Fruit fly (Drosophila melanogaster) whole organism, embryonic: ENCODE results near the gene CG11168.

Experiments
- Bgb ChIP-seq: fragments of 200-800 bp; sonication (Bioruptor generic); IDR thresholded peaks from 2 replicates; pipeline ENCODE4 v1.3.6; 2022; ENCODE audit warnings: missing biosample characterization, missing genetic modification characterization; ENCODE audit not compliant: partially characterized antibody
- BtbVII ChIP-seq: fragments of 200-800 bp; sonication (Bioruptor generic); optimal IDR thresholded peaks from 3 replicates; lab custom pipeline; 2017; ENCODE audit warnings: missing biosample characterization, mild to moderate bottlenecking, missing genetic modification characterization
- CG1024 ChIP-seq: fragments of 200-800 bp; sonication (Bioruptor generic); IDR thresholded peaks from 2 replicates; pipeline ENCODE4 v1.3.6; 2022; ENCODE audit warnings: missing biosample characterization, missing genetic modification characterization
- CG10431 ChIP-seq: fragments of 200-800 bp; sonication (Bioruptor generic); optimal IDR thresholded peaks from 3 replicates; lab custom pipeline; 2018; ENCODE audit warnings: missing biosample characterization, mild to moderate bottlenecking, missing genetic modification characterization
- CG10654 ChIP-seq: fragments of 200-800 bp; sonication (Bioruptor generic); optimal IDR thresholded peaks from 2 replicates; lab custom pipeline; 2016; ENCODE audit warnings: missing biosample characterization, missing genetic modification characterization
- CG13894 ChIP-seq: fragments of 200-800 bp; sonication (Bioruptor generic); optimal IDR thresholded peaks from 3 replicates; lab custom pipeline; 2018; ENCODE audit warnings: missing biosample characterization, mild to moderate bottlenecking, missing genetic modification characterization, moderate library complexity
- CG15073 ChIP-seq: fragments of 200-800 bp; sonication (Bioruptor generic); optimal IDR thresholded peaks from 2 replicates; lab custom pipeline; 2016; ENCODE audit warnings: missing biosample characterization, missing genetic modification characterization
- CG15696 ChIP-seq: fragments of 200-800 bp; sonication (Bioruptor generic); optimal IDR thresholded peaks from 2 replicates; lab custom pipeline; 2019; ENCODE audit warnings: missing biosample characterization, mild to moderate bottlenecking, missing genetic modification characterization, moderate library complexity
- CG2875 ChIP-seq: fragments of 200-800 bp; sonication (Bioruptor generic); optimal IDR thresholded peaks from 2 replicates; lab custom pipeline; 2017; ENCODE audit warnings: missing biosample characterization, mild to moderate bottlenecking, missing genetic modification characterization, missing genetic modification reagents
- CG30403 ChIP-seq: fragments of 200-800 bp; sonication (Bioruptor generic); optimal IDR thresholded peaks from 3 replicates; lab custom pipeline; 2016; ENCODE audit warnings: missing biosample characterization, missing genetic modification characterization
- CG31224 ChIP-seq: fragments of 200-800 bp; sonication (Bioruptor generic); IDR thresholded peaks from 2 replicates; pipeline ENCODE4 v1.3.6; 2022; ENCODE audit warnings: missing biosample characterization, missing genetic modification characterization
- CG33213 ChIP-seq: fragments of 200-800 bp; sonication (Bioruptor generic); optimal IDR thresholded peaks from 3 replicates; lab custom pipeline; 2016; ENCODE audit warnings: missing biosample characterization, missing genetic modification characterization
- CG3726 ChIP-seq: fragments of 200-800 bp; sonication (Bioruptor generic); IDR thresholded peaks from 3 replicates; pipeline ENCODE4, ENCODE4 v1.3.6; 2022; ENCODE audit warnings: missing biosample characterization, missing genetic modification characterization
- CG42726 ChIP-seq: fragments of 200-800 bp; sonication (Bioruptor generic); IDR thresholded peaks from 2 replicates; pipeline ENCODE4 v1.3.6; 2022; ENCODE audit warnings: missing biosample characterization, missing genetic modification characterization; ENCODE audit not compliant: partially characterized antibody
- CG6654 ChIP-seq: fragments of 200-800 bp; sonication (Bioruptor generic); optimal IDR thresholded peaks from 2 replicates; lab custom pipeline; 2017; ENCODE audit warnings: missing biosample characterization, mild to moderate bottlenecking, missing genetic modification characterization
- CG6854 ChIP-seq: fragments of 200-800 bp; sonication (Bioruptor generic); optimal IDR thresholded peaks from 3 replicates; lab custom pipeline; 2017; ENCODE audit warnings: missing biosample characterization, mild to moderate bottlenecking, missing genetic modification characterization
- Chrac-16 ChIP-seq: fragments of 200-800 bp; sonication (Bioruptor generic); optimal IDR thresholded peaks from 3 replicates; lab custom pipeline; 2016; ENCODE audit warnings: missing biosample characterization, missing genetic modification characterization
- Dek ChIP-seq: fragments of 200-800 bp; sonication (Bioruptor generic); optimal IDR thresholded peaks from 3 replicates; lab custom pipeline; 2019; ENCODE audit warnings: missing biosample characterization, mild to moderate bottlenecking, missing genetic modification characterization, moderate library complexity
- Fer1 ChIP-seq: fragments of 200-800 bp; sonication (Bioruptor generic); optimal IDR thresholded peaks from 2 replicates; lab custom pipeline; 2017; ENCODE audit warnings: missing biosample characterization, mild to moderate bottlenecking, missing genetic modification characterization
- H2.0 ChIP-seq: fragments of 200-800 bp; sonication (Bioruptor generic); IDR thresholded peaks from 2 replicates; pipeline ENCODE4 v1.3.6; 2022; ENCODE audit warnings: missing biosample characterization, missing genetic modification characterization
- HmgZ ChIP-seq: fragments of 200-800 bp; sonication (Bioruptor generic); optimal IDR thresholded peaks from 2 replicates; lab custom pipeline; 2018; ENCODE audit warnings: missing biosample characterization, mild to moderate bottlenecking, missing genetic modification characterization
- Lhr ChIP-seq: fragments of 200-800 bp; sonication (Bioruptor generic); optimal IDR thresholded peaks from 3 replicates; lab custom pipeline; 2017; ENCODE audit warnings: mild to moderate bottlenecking, missing biosample characterization, missing genetic modification reagents, missing genetic modification characterization
- Scr ChIP-seq: fragments of 200-800 bp; sonication (Bioruptor generic); IDR thresholded peaks from 2 replicates; pipeline ENCODE4 v1.3.6; 2022; ENCODE audit warnings: missing biosample characterization, missing genetic modification characterization; ENCODE audit not compliant: partially characterized antibody
- Sox100B ChIP-seq: fragments of 200-800 bp; sonication (Bioruptor generic); optimal IDR thresholded peaks from 3 replicates; lab custom pipeline; 2018; ENCODE audit warnings: missing biosample characterization, mild to moderate bottlenecking, missing genetic modification characterization
- Sox102F ChIP-seq: fragments of 200-800 bp; sonication (Bioruptor generic); optimal IDR thresholded peaks from 2 replicates; lab custom pipeline; 2018; ENCODE audit warnings: missing biosample characterization, mild to moderate bottlenecking, missing genetic modification characterization, moderate library complexity
- Sry-δ ChIP-seq: fragments of 200-800 bp; sonication (Bioruptor generic); optimal IDR thresholded peaks from 2 replicates; lab custom pipeline; 2016; ENCODE audit warnings: missing biosample characterization, missing genetic modification characterization
- Ssrp ChIP-seq: fragments of 200-800 bp; sonication (Bioruptor generic); optimal IDR thresholded peaks from 2 replicates; lab custom pipeline; 2018; ENCODE audit warnings: missing biosample characterization, mild to moderate bottlenecking, missing genetic modification characterization, moderate library complexity
- Taf1 ChIP-seq: fragments of 200-800 bp; sonication (Bioruptor generic); IDR thresholded peaks from 2 replicates; pipeline ENCODE4 v1.3.6; 2022; ENCODE audit warnings: missing biosample characterization, missing genetic modification characterization
- YL-1 ChIP-seq: fragments of 200-800 bp; sonication (Bioruptor generic); optimal IDR thresholded peaks from 3 replicates; lab custom pipeline; 2017; ENCODE audit warnings: missing biosample characterization, mild to moderate bottlenecking, missing genetic modification characterization
- bbx ChIP-seq: fragments of 200-800 bp; sonication (Bioruptor generic); IDR thresholded peaks from 2 replicates; pipeline ENCODE4 v1.3.6; 2022; ENCODE audit warnings: missing biosample characterization, missing genetic modification characterization; ENCODE audit not compliant: partially characterized antibody
- bowl ChIP-seq: fragments of 200-800 bp; sonication (Bioruptor generic); IDR thresholded peaks from 2 replicates; pipeline ENCODE4 v1.3.6; 2022; ENCODE audit warnings: missing biosample characterization, missing genetic modification characterization
- cg ChIP-seq: fragments of 200-800 bp; sonication (Bioruptor generic); optimal IDR thresholded peaks from 3 replicates; lab custom pipeline; 2019; ENCODE audit warnings: missing biosample characterization, mild to moderate bottlenecking, missing genetic modification characterization, moderate library complexity
- chif ChIP-seq, 2 experiments: fragments of 200-800 bp; sonication (Bioruptor generic); optimal IDR thresholded peaks; 3 replicates each; lab custom pipeline; 2016; ENCODE audit warnings: missing biosample characterization in 2 of 2, missing genetic modification characterization in 2 of 2
- chm ChIP-seq: fragments of 200-800 bp; sonication (Bioruptor generic); IDR thresholded peaks from 2 replicates; pipeline ENCODE4 v1.3.6; 2022; ENCODE audit warnings: missing biosample characterization, missing genetic modification characterization
- hkb ChIP-seq, 2 experiments: fragments of 200-800 bp in 1 of 2; fragments of >200 bp in 1 of 2; sonication (Bioruptor generic) in 1 of 2; IDR thresholded peaks in 1 of 2; optimal IDR thresholded peaks in 1 of 2; 2 replicates each; pipeline versions ENCODE4 v1.3.6 to Lab custom; 2017 to 2022; ENCODE audit warnings: missing biosample characterization in 1 of 2, missing genetic modification characterization in 1 of 2
- hth ChIP-seq: fragments of >200 bp; optimal IDR thresholded peaks from 2 replicates; lab custom pipeline; 2017; ENCODE audit warnings: inconsistent platforms
- ind ChIP-seq: fragments of 200-800 bp; sonication (Bioruptor generic); optimal IDR thresholded peaks from 3 replicates; lab custom pipeline; 2016; ENCODE audit warnings: missing biosample characterization, missing genetic modification characterization
- lab ChIP-seq: fragments of 200-800 bp; sonication (Bioruptor generic); optimal IDR thresholded peaks from 3 replicates; lab custom pipeline; 2017; ENCODE audit warnings: missing biosample characterization, missing genetic modification characterization, mild to moderate bottlenecking, moderate library complexity, missing genetic modification reagents
- nau ChIP-seq: fragments of 200-800 bp; sonication (Bioruptor generic); optimal IDR thresholded peaks from 3 replicates; lab custom pipeline; 2017; ENCODE audit warnings: missing biosample characterization, mild to moderate bottlenecking, missing genetic modification characterization, missing genetic modification reagents
- nerfin-1 ChIP-seq: fragments of 200-800 bp; sonication (Bioruptor generic); optimal IDR thresholded peaks from 3 replicates; lab custom pipeline; 2019; ENCODE audit warnings: missing biosample characterization, mild to moderate bottlenecking, missing genetic modification characterization, moderate library complexity
- odd ChIP-seq: fragments of 200-800 bp; sonication (Bioruptor generic); optimal IDR thresholded peaks from 2 replicates; lab custom pipeline; 2017; ENCODE audit warnings: missing biosample characterization, mild to moderate bottlenecking, missing genetic modification characterization
- pb ChIP-seq: fragments of 200-800 bp; sonication (Bioruptor generic); optimal IDR thresholded peaks from 3 replicates; lab custom pipeline; 2016; ENCODE audit warnings: missing biosample characterization, missing genetic modification characterization
- ranshi ChIP-seq: fragments of 200-800 bp; sonication (Bioruptor generic); IDR thresholded peaks from 2 replicates; pipeline ENCODE4 v1.3.6; 2022; ENCODE audit warnings: missing biosample characterization, missing genetic modification characterization
- sens-2 ChIP-seq: fragments of 200-800 bp; sonication (Bioruptor generic); IDR thresholded peaks from 2 replicates; pipeline ENCODE4 v1.3.6; 2022; ENCODE audit warnings: missing biosample characterization, missing genetic modification characterization
- slou ChIP-seq: fragments of 200-800 bp; sonication (Bioruptor generic); optimal IDR thresholded peaks from 3 replicates; lab custom pipeline; 2016; ENCODE audit warnings: missing biosample characterization, missing genetic modification characterization
- slp2 ChIP-seq: fragments of 200-800 bp; sonication (Bioruptor generic); optimal IDR thresholded peaks from 2 replicates; lab custom pipeline; 2016; ENCODE audit warnings: missing biosample characterization, missing genetic modification characterization
- vfl ChIP-seq: fragments of 200-800 bp; sonication (Bioruptor generic); optimal IDR thresholded peaks from 2 replicates; lab custom pipeline; 2016; ENCODE audit warnings: missing biosample characterization, missing genetic modification characterization
- vnd ChIP-seq: fragments of 200-800 bp; sonication (Bioruptor generic); IDR thresholded peaks from 3 replicates; pipeline ENCODE4 v1.3.6; 2022; ENCODE audit warnings: missing biosample characterization, missing genetic modification characterization; ENCODE audit not compliant: partially characterized antibody
- wek ChIP-seq: fragments of 200-800 bp; sonication (Bioruptor generic); optimal IDR thresholded peaks from 3 replicates; lab custom pipeline; 2018; ENCODE audit warnings: missing biosample characterization, mild to moderate bottlenecking, missing genetic modification characterization, moderate library complexity

CG11168 gene

DNA sequence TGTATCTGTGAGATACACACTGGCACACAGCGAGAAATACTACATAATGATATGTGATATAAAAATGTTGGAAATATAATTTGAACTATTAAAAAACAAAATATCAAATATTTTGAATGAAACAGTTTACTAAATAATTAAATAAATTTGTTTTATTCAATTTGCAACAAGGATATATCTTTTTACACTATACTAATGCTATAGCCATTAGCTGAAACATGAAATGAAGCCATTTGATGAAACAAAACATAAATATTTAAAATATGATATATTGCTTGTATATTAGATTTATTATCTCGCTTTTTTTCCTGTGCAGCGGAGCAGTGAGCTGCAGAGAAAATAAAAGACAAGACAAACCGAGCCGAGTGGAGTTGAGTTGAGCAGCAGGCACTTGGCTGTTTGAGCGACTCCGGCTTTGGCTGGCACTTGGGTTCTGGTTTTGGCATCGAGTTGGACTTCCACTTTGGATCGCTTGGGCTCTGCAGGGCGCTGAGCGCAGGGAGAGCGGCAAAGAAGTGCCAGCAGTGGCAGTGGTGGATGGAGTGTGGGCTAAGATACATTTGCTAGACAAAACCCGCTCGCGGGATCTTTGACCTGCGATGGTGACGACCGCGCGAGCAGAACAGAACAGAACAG, 24.5 kb upstream of the CG11168 start (continued):
- peak; percentile 60 for TF ChIP-seq odd
- peak; percentile 24; the same call in 1 of the 2 replicates for TF ChIP-seq H2.0 (GFP tag; lab: Robert Waterston, UW)
- no peak for TF ChIP-seq bbx (GFP tag; lab: Robert Waterston, UW)
- no peak for TF ChIP-seq Bgb
- TF ChIP-seq nau (GFP tag; lab: Kevin White, UChicago) = no peak
- TF ChIP-seq CG33213 (GFP tag; lab: Kevin White, UChicago) = no peak
- TF ChIP-seq slou = no peak
- TF ChIP-seq Sox102F (GFP tag; lab: Kevin White, UChicago) = peak; percentile 74
- no peak for TF ChIP-seq CG3726
- TF ChIP-seq nerfin-1 (tag; lab: Kevin White, UChicago) = peak; percentile 81
- TF ChIP-seq YL-1 = no peak
- TF ChIP-seq CG10654 (GFP tag; lab: Kevin White, UChicago) = peak; percentile 62
- no peak for TF ChIP-seq sens-2
- TF ChIP-seq Ssrp (tag; lab: Kevin White, UChicago) = peak; percentile 78
- no peak for TF ChIP-seq vfl (GFP tag; lab: Kevin White, UChicago)
- peak; percentile 45 for TF ChIP-seq CG2875 (GFP tag; lab: Kevin White, UChicago)
- TF ChIP-seq hkb (optimal IDR thresholded peaks at IDR 0.05; lab: Kevin White, UChicago) = no peak
- TF ChIP-seq hkb (GFP tag; IDR thresholded peaks at IDR 0.05; lab: Robert Waterston, UW) = no peak; the same call in 1 of the 2 replicates
- 0 out of 2 replicates have a peak, but pooled peaks have one; percentile 14 for TF ChIP-seq bowl
- peak; percentile 74 for TF ChIP-seq ind
- TF ChIP-seq BtbVII = peak; percentile 70
- peak; percentile 32; the same call in 1 of the 2 replicates for TF ChIP-seq ranshi
- TF ChIP-seq slp2 (GFP tag; lab: Kevin White, UChicago) = no peak
- TF ChIP-seq HmgZ (tag; lab: Kevin White, UChicago) = peak; percentile 11
- TF ChIP-seq CG42726 (GFP tag; lab: Robert Waterston, UW) = no peak
- no peak for TF ChIP-seq wek
- no peak for TF ChIP-seq cg (GFP tag; lab: Kevin White, UChicago)
- no peak for TF ChIP-seq hth (lab: Kevin White, UChicago)
- TF ChIP-seq vnd (GFP tag; lab: Robert Waterston, UW) = no peak
- TF ChIP-seq Fer1 (GFP tag; lab: Kevin White, UChicago) = no peak
- no peak for TF ChIP-seq pb (GFP tag; lab: Kevin White, UChicago)
- TF ChIP-seq CG31224 = peak; percentile 37; the same call in 1 of the 2 replicates
- peak; percentile 92 for TF ChIP-seq CG15696 (tag; lab: Kevin White, UChicago)
- TF ChIP-seq Chrac-16 (GFP tag; lab: Kevin White, UChicago) = peak; percentile 49
- peak; percentile 55; the same call in 1 of the 2 replicates for TF ChIP-seq chm
- TF ChIP-seq CG10431 (GFP tag; lab: Kevin White, UChicago) = peak; percentile 45
- no peak for TF ChIP-seq CG15073 (GFP tag; lab: Kevin White, UChicago)
- peak; percentile 32 for TF ChIP-seq Lhr (GFP tag; lab: Kevin White, UChicago)
- 0 out of 2 replicates have a peak, but pooled peaks have one; percentile 2 for TF ChIP-seq CG1024 (GFP tag; lab: Robert Waterston, UW)
- TF ChIP-seq chif (GFP tag; optimal IDR thresholded peaks at IDR 0.05; lab: Kevin White, UChicago) = no peak
- peak; percentile 93 for TF ChIP-seq Sox100B (GFP tag; lab: Kevin White, UChicago)
- TF ChIP-seq lab (GFP tag; lab: Kevin White, UChicago) = peak; percentile 75
- peak; percentile 85 for TF ChIP-seq CG30403 (GFP tag; lab: Kevin White, UChicago)
- no peak for TF ChIP-seq Taf1
- no peak for TF ChIP-seq CG13894 (tag; lab: Kevin White, UChicago)
- no peak for TF ChIP-seq Dek (tag; lab: Kevin White, UChicago)
- no peak for TF ChIP-seq Scr (GFP tag; lab: Robert Waterston, UW)
- TF ChIP-seq CG6854 (GFP tag; lab: Kevin White, UChicago) = peak; percentile 62
- TF ChIP-seq CG6654 (GFP tag; lab: Kevin White, UChicago) = peak; percentile 27
- TF ChIP-seq Sry-δ (GFP tag; lab: Kevin White, UChicago) = no peak
